Fruit fly (Drosophila melanogaster): ENCODE results near the gene Rala.

The Rala gene

DNA sequence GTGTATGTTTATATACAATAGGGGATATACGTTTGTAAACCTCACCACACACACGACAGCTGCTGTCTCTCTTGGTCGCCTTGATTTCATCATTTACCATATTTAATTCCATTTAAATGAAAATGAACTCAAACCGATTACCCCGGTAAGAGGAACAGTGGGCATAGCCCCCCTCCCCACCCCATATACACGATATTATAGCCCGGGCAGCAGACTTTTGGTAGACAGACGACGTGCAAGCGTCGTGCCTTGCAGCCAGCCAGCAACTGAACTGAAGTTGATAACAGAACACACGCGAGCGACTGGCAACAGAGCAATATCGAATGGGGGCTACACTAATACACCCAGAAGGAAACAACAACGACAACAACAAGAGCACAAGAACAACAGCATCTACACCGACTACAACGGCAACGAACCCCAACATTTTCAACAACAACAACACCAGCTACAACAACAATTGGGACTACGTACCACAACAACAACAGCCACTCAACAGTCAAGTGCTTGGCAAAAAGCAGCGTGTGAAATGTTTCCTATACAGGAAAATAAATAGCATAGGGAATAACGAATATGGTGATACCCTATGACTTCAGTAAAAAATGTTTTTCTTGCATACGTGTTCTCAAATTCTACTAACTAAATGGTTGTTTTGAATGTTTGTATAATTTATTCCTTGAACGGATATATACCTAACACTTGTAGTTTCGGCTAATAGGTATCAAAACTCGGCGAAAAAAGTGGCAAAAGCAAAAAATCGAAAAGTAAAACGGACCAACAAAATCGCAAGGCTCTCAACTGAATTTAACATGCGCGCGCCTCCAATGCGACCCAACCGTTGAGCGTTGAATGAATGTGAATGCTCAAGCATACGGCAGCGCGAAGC lies 23.8 kb upstream of the Rala start (continued):
- peak; percentile 76 for TF ChIP-seq jumu (GFP tag; optimal IDR thresholded peaks at IDR 0.05)
- peak; percentile 77 for TF ChIP-seq CG10979 (tag; optimal IDR thresholded peaks at IDR 0.05)
- TF ChIP-seq klu (GFP tag; IDR thresholded peaks at IDR 0.05) = peak; percentile 50
- TF ChIP-seq Opbp (GFP tag; IDR thresholded peaks at IDR 0.05; ENCODE audit: partially characterized antibody) = peak; percentile 64
- TF ChIP-seq CG11560 (tag; IDR thresholded peaks at IDR 0.05) = peak; percentile 27; the same call in 2 of the 3 replicates
- TF ChIP-seq CrebB (tag; optimal IDR thresholded peaks at IDR 0.05) = peak; percentile 61
- TF ChIP-seq prd (optimal IDR thresholded peaks at IDR 0.05) = no peak
- peak; percentile 87 for TF ChIP-seq prd (GFP tag; IDR thresholded peaks at IDR 0.05)
- TF ChIP-seq h (optimal IDR thresholded peaks at IDR 0.05) = no peak
- peak; percentile 38; the same call in 1 of the 2 replicates for TF ChIP-seq Gsc (GFP tag; IDR thresholded peaks at IDR 0.05)
- TF ChIP-seq tll (GFP tag; optimal IDR thresholded peaks at IDR 0.05) = no peak
- TF ChIP-seq CG14710 (tag; optimal IDR thresholded peaks at IDR 0.05) = peak; percentile 27
- peak; percentile 99 for TF ChIP-seq chinmo (GFP tag; IDR thresholded peaks at IDR 0.05; ENCODE audit: partially characterized antibody)
- no peak for TF ChIP-seq Dp (GFP tag; optimal IDR thresholded peaks at IDR 0.05)
- TF ChIP-seq phol (tag; optimal IDR thresholded peaks at IDR 0.05) = peak; percentile 85
- peak; percentile 63 for TF ChIP-seq Bteb2 (GFP tag; optimal IDR thresholded peaks at IDR 0.05)
- TF ChIP-seq NC2β (GFP tag; optimal IDR thresholded peaks at IDR 0.05) = peak; percentile 57
- peak; percentile 72 for TF ChIP-seq CG43689 (GFP tag; IDR thresholded peaks at IDR 0.05)
- peak; percentile 66 for TF ChIP-seq cwo (GFP tag; optimal IDR thresholded peaks at IDR 0.05)
- peak; percentile 61 for TF ChIP-seq sqz (GFP tag; optimal IDR thresholded peaks at IDR 0.05)
- TF ChIP-seq knrl (GFP tag; IDR thresholded peaks at IDR 0.05; ENCODE audit: partially characterized antibody) = no peak
- peak; percentile 87 for TF ChIP-seq dmrt99B (tag; optimal IDR thresholded peaks at IDR 0.05)
- peak; percentile 82 for TF ChIP-seq HHEX (GFP tag; optimal IDR thresholded peaks at IDR 0.05)
- TF ChIP-seq PHDP (tag; optimal IDR thresholded peaks at IDR 0.05) = peak; percentile 84
- peak; percentile 56 for TF ChIP-seq BtbVII (GFP tag; optimal IDR thresholded peaks at IDR 0.05)
- TF ChIP-seq exex (tag; optimal IDR thresholded peaks at IDR 0.05) = peak; percentile 98
- peak; percentile 17 for TF ChIP-seq CG34422 (GFP tag; IDR thresholded peaks at IDR 0.05)
- peak; percentile 78 for TF ChIP-seq disco-r (GFP tag; optimal IDR thresholded peaks at IDR 0.05)
- TF ChIP-seq CG3995 (GFP tag; optimal IDR thresholded peaks at IDR 0.05) = peak; percentile 25
- TF ChIP-seq C15 (GFP tag; IDR thresholded peaks at IDR 0.05) = peak; percentile 9; the same call in 1 of the 3 replicates
- peak; percentile 53 for TF ChIP-seq Nf-YB (GFP tag; optimal IDR thresholded peaks at IDR 0.05)
- TF ChIP-seq Myb (GFP tag; optimal IDR thresholded peaks at IDR 0.05) = peak; percentile 75
- TF ChIP-seq CG11456 (GFP tag; IDR thresholded peaks at IDR 0.05) = peak; percentile 84
- TF ChIP-seq CG17912 (GFP tag; optimal IDR thresholded peaks at IDR 0.05) = no peak
- TF ChIP-seq CG4360 (GFP tag; IDR thresholded peaks at IDR 0.05) = peak; percentile 100
- peak; percentile 77 for TF ChIP-seq tio (GFP tag; optimal IDR thresholded peaks at IDR 0.05)
- peak; percentile 47 for TF ChIP-seq CG11723 (GFP tag; optimal IDR thresholded peaks at IDR 0.05)
- TF ChIP-seq tgo (GFP tag; IDR thresholded peaks at IDR 0.05) = peak; percentile 87
- TF ChIP-seq CG34376 (GFP tag; optimal IDR thresholded peaks at IDR 0.05) = peak; percentile 65
- TF ChIP-seq CG6683 (GFP tag; optimal IDR thresholded peaks at IDR 0.05) = peak; percentile 24
- TF ChIP-seq Chrac-16 (GFP tag; optimal IDR thresholded peaks at IDR 0.05) = peak; percentile 76
- peak; percentile 61; the same call in 1 of the 2 replicates for TF ChIP-seq Awh (GFP tag; IDR thresholded peaks at IDR 0.05)
- peak; percentile 77 for TF ChIP-seq CG10209 (GFP tag; optimal IDR thresholded peaks at IDR 0.05)
- peak; percentile 83 for TF ChIP-seq lilli (GFP tag; optimal IDR thresholded peaks at IDR 0.05)
- peak; percentile 71 for TF ChIP-seq ERR (GFP tag; optimal IDR thresholded peaks at IDR 0.05)
- TF ChIP-seq Vsx1 (GFP tag; optimal IDR thresholded peaks at IDR 0.05) = no peak
- peak in 1 of 2 experiments; percentile 15 for TF ChIP-seq pan (optimal IDR thresholded peaks at IDR 0.05)
- TF ChIP-seq pan (GFP tag; optimal IDR thresholded peaks at IDR 0.05 in 1 of 2, IDR thresholded peaks at IDR 0.05 in 1 of 2) = peak in 1 of 2 experiments; percentile 88
